Worm (Caenorhabditis elegans) whole organism, young adult: ENCODE results near the gene R03H10.7.

Experiments
- C06A6.2 ChIP-seq: fragments of 200-800 bp; sonication (Bioruptor generic); conservative IDR thresholded peaks from 2 replicates; pipeline ENCODE4 v1.3.6; 2022; ENCODE audit warnings: missing genetic modification characterization, missing compliant biosample characterization
- ZK185.1 ChIP-seq: sonication (generic microtip); optimal IDR thresholded peaks from 2 replicates; lab custom pipeline; 2016; ENCODE audit warnings: mild to moderate bottlenecking, missing genetic modification characterization, missing compliant biosample characterization; ENCODE audit not compliant: poor library complexity, severe bottlenecking
- ama-1 ChIP-seq, 3 experiments: fragments of 150-350 bp in 1 of 3; sonication (generic microtip) in 2 of 3; optimal IDR thresholded peaks; 2 replicates each; lab custom pipeline; 2014 to 2018; ENCODE audit warnings: missing biosample characterization in 2 of 3, missing genetic modification characterization in 2 of 3, missing genetic modification reagents in 2 of 3
- ccch-3 ChIP-seq: fragments of 200-800 bp; sonication (Bioruptor generic); optimal IDR thresholded peaks from 2 replicates; lab custom pipeline; 2018; ENCODE audit warnings: mild to moderate bottlenecking, missing genetic modification characterization, missing compliant biosample characterization
- efl-1 ChIP-seq: fragments of 150-350 bp; optimal IDR thresholded peaks from 2 replicates; lab custom pipeline; 2014; ENCODE audit warnings: missing biosample characterization, missing genetic modification reagents, missing genetic modification characterization
- him-1 ChIP-seq: sonication (generic microtip); optimal IDR thresholded peaks from 2 replicates; lab custom pipeline; 2016; ENCODE audit warnings: missing genotype, missing genetic modification reagents, missing genetic modification characterization, missing compliant biosample characterization
- unc-62 ChIP-seq: fragments of 150-350 bp; optimal IDR thresholded peaks from 2 replicates; lab custom pipeline; 2014; ENCODE audit warnings: missing biosample characterization, missing genetic modification reagents, missing genetic modification characterization

DNA sequence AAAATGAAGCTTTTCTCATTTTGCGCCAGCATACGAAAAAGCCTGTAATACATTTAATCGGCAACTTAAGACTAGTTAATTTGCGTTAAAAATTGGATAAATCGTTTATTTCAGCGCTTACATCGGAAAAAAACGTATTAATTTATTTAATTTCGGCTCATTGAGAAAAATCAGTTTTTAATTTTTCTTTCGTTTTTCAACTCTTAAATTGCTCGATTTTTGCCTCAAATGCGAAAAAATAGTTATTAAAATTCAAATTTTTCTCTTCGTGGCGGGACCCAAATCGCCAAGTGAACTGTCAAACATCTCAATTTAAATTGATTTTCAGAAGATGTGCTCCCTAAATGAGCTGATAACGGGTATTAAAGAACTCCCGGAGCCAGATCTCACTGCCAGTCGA is 44.2 kb upstream of the R03H10.7 start, which contains the start of gene C16A11.5:
- TF ChIP-seq unc-62 (GFP tag; lab: Kevin White, UChicago): no peak
- TF ChIP-seq ama-1 (optimal IDR thresholded peaks at IDR 0.05; lab: Kevin White, UChicago): no peak
- TF ChIP-seq ama-1 (GFP tag; optimal IDR thresholded peaks at IDR 0.05; lab: Kevin White, UChicago): no peak
- no peak for TF ChIP-seq C06A6.2 (GFP tag; lab: Robert Waterston, UW)
- TF ChIP-seq ZK185.1 (tag; lab: Kevin White, UChicago): no peak
- no peak for TF ChIP-seq efl-1 (GFP tag; lab: Kevin White, UChicago)
- no peak for TF ChIP-seq ccch-3 (GFP tag; lab: Kevin White, UChicago)
- TF ChIP-seq him-1 (tag; lab: Kevin White, UChicago): no peak
